Fruit fly (Drosophila melanogaster) whole organism, embryonic: ENCODE data around the gene CG14718.

Experiments used
- Aef1 ChIP-seq: fragments of 200-800 bp; sonication (Bioruptor generic); IDR thresholded peaks from 3 replicates; pipeline ENCODE4 v1.3.6; 2022; ENCODE audit warnings: missing biosample characterization, missing genetic modification characterization
- Antp ChIP-seq: fragments of 200-800 bp; sonication (Bioruptor generic); optimal IDR thresholded peaks from 3 replicates; lab custom pipeline; 2016; ENCODE audit warnings: missing biosample characterization, missing genetic modification characterization
- C15 ChIP-seq: fragments of 200-800 bp; sonication (Bioruptor generic); IDR thresholded peaks from 3 replicates; pipeline ENCODE4 v1.3.6; 2022; ENCODE audit warnings: missing biosample characterization, missing genetic modification characterization
- CG11093 ChIP-seq: fragments of 200-800 bp; sonication (Bioruptor generic); IDR thresholded peaks from 3 replicates; pipeline ENCODE4 v1.3.6; 2022; ENCODE audit warnings: missing biosample characterization, missing genetic modification characterization
- CG12219 ChIP-seq: fragments of 200-800 bp; sonication (Bioruptor generic); optimal IDR thresholded peaks from 3 replicates; lab custom pipeline; 2018; ENCODE audit warnings: missing biosample characterization, mild to moderate bottlenecking, missing genetic modification characterization
- CG12744 ChIP-seq: fragments of 200-800 bp; sonication (Bioruptor generic); optimal IDR thresholded peaks from 2 replicates; lab custom pipeline; 2016; ENCODE audit warnings: missing biosample characterization, missing genetic modification characterization
- CG13287 ChIP-seq: fragments of 200-800 bp; sonication (Bioruptor generic); IDR thresholded peaks from 2 replicates; pipeline ENCODE4 v1.3.6; 2022; ENCODE audit warnings: missing biosample characterization, missing genetic modification characterization; ENCODE audit not compliant: partially characterized antibody
- CG15479 ChIP-seq: fragments of 200-800 bp; sonication (Bioruptor generic); optimal IDR thresholded peaks from 3 replicates; lab custom pipeline; 2019; ENCODE audit warnings: missing biosample characterization, mild to moderate bottlenecking, missing genetic modification characterization, moderate library complexity
- CG32532 ChIP-seq: fragments of 200-800 bp; sonication (Bioruptor generic); IDR thresholded peaks from 2 replicates; pipeline ENCODE4 v1.3.6; 2022; ENCODE audit warnings: missing biosample characterization, missing genetic modification characterization
- CG34224 ChIP-seq: fragments of 200-800 bp; sonication (Bioruptor generic); IDR thresholded peaks from 3 replicates; pipeline ENCODE4 v1.3.6; 2022; ENCODE audit warnings: missing biosample characterization, missing genetic modification characterization; ENCODE audit not compliant: partially characterized antibody
- CG7357 ChIP-seq: fragments of 200-800 bp; sonication (Bioruptor generic); IDR thresholded peaks from 3 replicates; pipeline ENCODE4 v1.3.6; 2022; ENCODE audit warnings: missing biosample characterization, missing genetic modification characterization
- CG7745 ChIP-seq: fragments of 200-800 bp; sonication (Bioruptor generic); optimal IDR thresholded peaks from 2 replicates; lab custom pipeline; 2018; ENCODE audit warnings: missing biosample characterization, mild to moderate bottlenecking, missing genetic modification characterization, moderate library complexity
- CG7987 ChIP-seq: fragments of 200-800 bp; sonication (Bioruptor generic); optimal IDR thresholded peaks from 2 replicates; lab custom pipeline; 2018; ENCODE audit warnings: missing biosample characterization, mild to moderate bottlenecking, missing genetic modification characterization, moderate library complexity
- CG8359 ChIP-seq: fragments of 200-800 bp; sonication (Bioruptor generic); optimal IDR thresholded peaks from 2 replicates; lab custom pipeline; 2017; ENCODE audit warnings: missing biosample characterization, mild to moderate bottlenecking, missing genetic modification characterization, borderline replicate concordance
- Deaf1 ChIP-seq: fragments of 200-800 bp; optimal IDR thresholded peaks from 3 replicates; lab custom pipeline; 2019; ENCODE audit warnings: missing biosample characterization, mild to moderate bottlenecking, missing genetic modification characterization, moderate library complexity
- Doc3 ChIP-seq: fragments of 200-800 bp; sonication (Bioruptor generic); IDR thresholded peaks from 3 replicates; pipeline ENCODE4 v1.3.6; 2022; ENCODE audit warnings: missing biosample characterization, missing genetic modification characterization; ENCODE audit not compliant: partially characterized antibody
- E2f2 ChIP-seq: fragments of 200-800 bp; sonication (Bioruptor generic); IDR thresholded peaks from 2 replicates; pipeline ENCODE4 v1.3.6; 2022; ENCODE audit warnings: missing biosample characterization, missing genetic modification characterization
- Fer2 ChIP-seq: fragments of 200-800 bp; sonication (Bioruptor generic); optimal IDR thresholded peaks from 2 replicates; lab custom pipeline; 2018; ENCODE audit warnings: missing biosample characterization, mild to moderate bottlenecking, missing genetic modification characterization, moderate library complexity
- HHEX ChIP-seq: fragments of 200-800 bp; sonication (Bioruptor generic); optimal IDR thresholded peaks from 3 replicates; lab custom pipeline; 2017; ENCODE audit warnings: missing biosample characterization, mild to moderate bottlenecking, missing genetic modification characterization, missing genetic modification reagents
- HLH54F ChIP-seq: fragments of 200-800 bp; sonication (Bioruptor generic); optimal IDR thresholded peaks from 3 replicates; lab custom pipeline; 2016; ENCODE audit warnings: missing biosample characterization, missing genetic modification characterization
- MTF-1 ChIP-seq: fragments of 200-800 bp; sonication (Bioruptor generic); optimal IDR thresholded peaks from 2 replicates; lab custom pipeline; 2018; ENCODE audit warnings: missing biosample characterization, mild to moderate bottlenecking, missing genetic modification characterization, borderline replicate concordance
- Mad ChIP-seq: fragments of 200-800 bp; sonication (Bioruptor generic); optimal IDR thresholded peaks from 2 replicates; lab custom pipeline; 2016; ENCODE audit warnings: missing biosample characterization, missing genetic modification characterization
- Med ChIP-seq: fragments of 200-800 bp; sonication (Bioruptor generic); peaks from one replicate; lab custom pipeline; 2016; ENCODE audit warnings: missing biosample characterization, missing genetic modification characterization, mild to moderate bottlenecking, inconsistent platforms, moderate library complexity
- Myb ChIP-seq: fragments of 200-800 bp; sonication (Bioruptor generic); optimal IDR thresholded peaks from 2 replicates; lab custom pipeline; 2016; ENCODE audit warnings: missing biosample characterization, missing genetic modification characterization
- Opbp ChIP-seq: fragments of 200-800 bp; sonication (Bioruptor generic); IDR thresholded peaks from 3 replicates; pipeline ENCODE4 v1.3.6; 2022; ENCODE audit warnings: missing biosample characterization, missing genetic modification characterization; ENCODE audit not compliant: partially characterized antibody
- Pdp1 ChIP-seq, 2 experiments: fragments of 200-800 bp; sonication (Bioruptor generic); optimal IDR thresholded peaks; 3 replicates each; lab custom pipeline; 2016; ENCODE audit warnings: missing biosample characterization in 2 of 2, missing genetic modification characterization in 2 of 2, mild to moderate bottlenecking in 1 of 2, moderate library complexity in 1 of 2
- YL-1 ChIP-seq: fragments of 200-800 bp; sonication (Bioruptor generic); optimal IDR thresholded peaks from 3 replicates; lab custom pipeline; 2017; ENCODE audit warnings: missing biosample characterization, mild to moderate bottlenecking, missing genetic modification characterization
- abd-A ChIP-seq: fragments of 200-800 bp; sonication (Bioruptor generic); optimal IDR thresholded peaks from 3 replicates; lab custom pipeline; 2019; ENCODE audit warnings: missing biosample characterization, mild to moderate bottlenecking, missing genetic modification characterization, moderate library complexity
- al ChIP-seq: fragments of 200-800 bp; sonication (Bioruptor generic); IDR thresholded peaks from 2 replicates; pipeline ENCODE4 v1.3.6; 2022; ENCODE audit warnings: missing biosample characterization, missing genetic modification characterization
- cas ChIP-seq: fragments of 200-800 bp; sonication (Bioruptor generic); IDR thresholded peaks from 2 replicates; pipeline ENCODE4 v1.3.6; 2022; ENCODE audit warnings: missing biosample characterization, missing genetic modification characterization
- dimm ChIP-seq: fragments of 200-800 bp; sonication (Bioruptor generic); IDR thresholded peaks from 2 replicates; pipeline ENCODE4 v1.3.6; 2022; ENCODE audit warnings: missing biosample characterization, missing genetic modification characterization
- disco-r ChIP-seq: fragments of 200-800 bp; sonication (Bioruptor generic); optimal IDR thresholded peaks from 2 replicates; lab custom pipeline; 2016; ENCODE audit warnings: missing biosample characterization, missing genetic modification characterization
- gro ChIP-seq: fragments of 200-800 bp; sonication (Bioruptor generic); optimal IDR thresholded peaks from 2 replicates; lab custom pipeline; 2016; ENCODE audit warnings: missing biosample characterization, missing genetic modification characterization
- jumu ChIP-seq: fragments of 200-800 bp; sonication (Bioruptor generic); optimal IDR thresholded peaks from 3 replicates; lab custom pipeline; 2016; ENCODE audit warnings: missing biosample characterization, missing genetic modification characterization
- mld ChIP-seq: fragments of 200-800 bp; sonication (Bioruptor generic); IDR thresholded peaks from 3 replicates; pipeline ENCODE4 v1.3.6; 2022; ENCODE audit warnings: missing biosample characterization, missing genetic modification characterization; ENCODE audit not compliant: partially characterized antibody
- nmo ChIP-seq: fragments of 200-800 bp; sonication (Bioruptor generic); optimal IDR thresholded peaks from 2 replicates; lab custom pipeline; 2018; ENCODE audit warnings: missing biosample characterization, mild to moderate bottlenecking, missing genetic modification characterization, moderate library complexity
- phol ChIP-seq: fragments of 200-800 bp; sonication (Bioruptor generic); optimal IDR thresholded peaks from 3 replicates; lab custom pipeline; 2018; ENCODE audit warnings: missing biosample characterization, mild to moderate bottlenecking, missing genetic modification characterization, moderate library complexity
- prd ChIP-seq, 3 experiments: fragments of >200 bp in 2 of 3; fragments of 200-800 bp in 1 of 3; sonication (Bioruptor generic) in 1 of 3; optimal IDR thresholded peaks in 2 of 3; IDR thresholded peaks in 1 of 3; 2 replicates in 2 of 3; 3 replicates in 1 of 3; pipeline versions ENCODE4 v1.3.6 to Lab custom; 2017 to 2022; ENCODE audit warnings: missing biosample characterization in 1 of 3, missing genetic modification characterization in 1 of 3
- pzg ChIP-seq: fragments of 200-800 bp; sonication (Bioruptor generic); optimal IDR thresholded peaks from 3 replicates; lab custom pipeline; 2018; ENCODE audit warnings: missing biosample characterization, mild to moderate bottlenecking, missing genetic modification characterization, moderate library complexity
- ranshi ChIP-seq: fragments of 200-800 bp; sonication (Bioruptor generic); IDR thresholded peaks from 2 replicates; pipeline ENCODE4 v1.3.6; 2022; ENCODE audit warnings: missing biosample characterization, missing genetic modification characterization
- row ChIP-seq: fragments of 200-800 bp; sonication (Bioruptor generic); IDR thresholded peaks from 3 replicates; pipeline ENCODE4 v1.3.6; 2022; ENCODE audit warnings: missing biosample characterization, missing genetic modification characterization
- scrt ChIP-seq: fragments of 200-800 bp; sonication (Bioruptor generic); optimal IDR thresholded peaks from 2 replicates; lab custom pipeline; 2018; ENCODE audit warnings: missing biosample characterization, mild to moderate bottlenecking, missing genetic modification characterization, moderate library complexity
- sima ChIP-seq: fragments of 200-800 bp; sonication (Bioruptor generic); optimal IDR thresholded peaks from 2 replicates; lab custom pipeline; 2016; ENCODE audit warnings: missing biosample characterization, missing genetic modification characterization
- so ChIP-seq: fragments of 200-800 bp; sonication (Bioruptor generic); IDR thresholded peaks from 3 replicates; pipeline ENCODE4 v1.3.6; 2022; ENCODE audit warnings: missing biosample characterization, missing genetic modification characterization
- sob ChIP-seq: fragments of 200-800 bp; sonication (Bioruptor generic); IDR thresholded peaks from 2 replicates; pipeline ENCODE4 v1.3.6; 2022; ENCODE audit warnings: missing biosample characterization, missing genetic modification characterization
- ssp ChIP-seq: fragments of 200-800 bp; sonication (Bioruptor generic); IDR thresholded peaks from 2 replicates; pipeline ENCODE4 v1.3.6; 2022; ENCODE audit warnings: missing biosample characterization, missing genetic modification characterization
- stc ChIP-seq: fragments of 200-800 bp; sonication (Bioruptor generic); IDR thresholded peaks from 2 replicates; pipeline ENCODE4 v1.3.6; 2022; ENCODE audit warnings: missing biosample characterization, missing genetic modification characterization
- tgo ChIP-seq: fragments of 200-800 bp; sonication (Bioruptor generic); IDR thresholded peaks from 3 replicates; pipeline ENCODE4 v1.3.6; 2022; ENCODE audit warnings: missing biosample characterization, missing genetic modification characterization
- unc-4 ChIP-seq: fragments of 200-800 bp; sonication (Bioruptor generic); IDR thresholded peaks from 2 replicates; pipeline ENCODE4 v1.3.6; 2022; ENCODE audit warnings: missing biosample characterization, missing genetic modification characterization; ENCODE audit not compliant: partially characterized antibody
- vfl ChIP-seq: fragments of 200-800 bp; sonication (Bioruptor generic); optimal IDR thresholded peaks from 2 replicates; lab custom pipeline; 2016; ENCODE audit warnings: missing biosample characterization, missing genetic modification characterization
- wdn ChIP-seq: fragments of 200-800 bp; sonication (Bioruptor generic); IDR thresholded peaks from 2 replicates; pipeline ENCODE4 v1.3.6; 2022; ENCODE audit warnings: missing biosample characterization, missing genetic modification characterization

CG14718 gene

DNA sequence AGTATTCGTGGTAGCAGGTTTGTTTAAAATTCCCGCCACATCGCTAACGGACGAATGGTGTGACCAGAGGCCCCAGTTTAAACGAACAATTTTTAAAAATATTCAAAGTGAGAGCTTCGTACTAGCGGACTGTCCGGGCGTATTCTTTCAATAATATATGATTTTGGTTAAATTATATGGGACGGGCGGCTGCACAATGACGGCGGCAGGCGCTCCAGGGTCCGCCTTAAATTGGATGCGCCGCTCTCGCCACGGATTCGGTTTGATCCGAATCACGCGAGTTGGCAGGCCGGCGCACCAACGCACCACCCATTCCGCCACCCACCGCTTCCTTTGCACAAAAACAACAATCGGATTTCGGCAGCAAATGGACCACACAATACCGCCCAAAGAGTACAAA lies 34.9 kb downstream of the CG14718 start, which contains the start of gene CG14721 (continued):
- no peak for TF ChIP-seq abd-A (tag; lab: Kevin White, UChicago)
- TF ChIP-seq CG12219, result no peak
- TF ChIP-seq row (GFP tag; lab: Robert Waterston, UW), result peak; percentile 49; the same call in 2 of the 3 replicates
- no peak for TF ChIP-seq tgo (GFP tag; lab: Robert Waterston, UW)
- TF ChIP-seq YL-1 (GFP tag; lab: Kevin White, UChicago), result peak; percentile 31
- TF ChIP-seq nmo (GFP tag; lab: Kevin White, UChicago), result peak; percentile 54
- TF ChIP-seq Aef1 (GFP tag; lab: Robert Waterston, UW), result peak; percentile 54
- peak; percentile 96 for TF ChIP-seq E2f2 (GFP tag; lab: Robert Waterston, UW)
- TF ChIP-seq so (GFP tag; lab: Robert Waterston, UW), result no peak
- peak; percentile 3 for TF ChIP-seq HLH54F (GFP tag; lab: Kevin White, UChicago)
- no peak for TF ChIP-seq disco-r (GFP tag; lab: Kevin White, UChicago)
- peak; percentile 52; the same call in 2 of the 3 replicates for TF ChIP-seq CG34224 (GFP tag; lab: Robert Waterston, UW)
- no peak for TF ChIP-seq wdn
- no peak for TF ChIP-seq al (GFP tag; lab: Robert Waterston, UW)
- no peak for TF ChIP-seq mld
- peak; percentile 30; the same call in 1 of the 2 replicates for TF ChIP-seq ssp (GFP tag; lab: Robert Waterston, UW)
- no peak for TF ChIP-seq dimm (GFP tag; lab: Robert Waterston, UW)
- TF ChIP-seq Pdp1 (GFP tag; optimal IDR thresholded peaks at IDR 0.05; lab: Kevin White, UChicago), result peak in 1 of 2 experiments; percentile 38
- TF ChIP-seq CG11093 (GFP tag; lab: Robert Waterston, UW), result no peak
- no peak for TF ChIP-seq vfl (GFP tag; lab: Kevin White, UChicago)
- TF ChIP-seq CG15479, result no peak
- peak; percentile 18; the same call in 1 of the 2 replicates for TF ChIP-seq ranshi (GFP tag; lab: Robert Waterston, UW)
- TF ChIP-seq scrt (GFP tag; lab: Kevin White, UChicago), result no peak
- no peak for TF ChIP-seq CG7357 (GFP tag; lab: Robert Waterston, UW)
- no peak for TF ChIP-seq Fer2
- TF ChIP-seq MTF-1 (GFP tag; lab: Kevin White, UChicago), result no peak
- TF ChIP-seq Deaf1, result no peak
- TF ChIP-seq stc (GFP tag; lab: Robert Waterston, UW), result no peak
- TF ChIP-seq CG7987 (GFP tag; lab: Kevin White, UChicago), result no peak
- no peak for TF ChIP-seq C15 (GFP tag; lab: Robert Waterston, UW)
- TF ChIP-seq sob (GFP tag; lab: Robert Waterston, UW), result no peak
- peak; percentile 42 for TF ChIP-seq Antp
- TF ChIP-seq pzg (GFP tag; lab: Kevin White, UChicago), result peak; percentile 77
- TF ChIP-seq Mad (GFP tag; lab: Kevin White, UChicago), result no peak
- TF ChIP-seq CG8359 (GFP tag; lab: Kevin White, UChicago), result no peak
- TF ChIP-seq Opbp (GFP tag; lab: Robert Waterston, UW), result peak; percentile 41; the same call in 1 of the 3 replicates
- TF ChIP-seq CG32532 (GFP tag; lab: Robert Waterston, UW), result peak; percentile 48; the same call in 1 of the 2 replicates
- TF ChIP-seq CG12744 (GFP tag; lab: Kevin White, UChicago), result peak; percentile 20
- peak; percentile 55 for TF ChIP-seq jumu (GFP tag; lab: Kevin White, UChicago)

DNA sequence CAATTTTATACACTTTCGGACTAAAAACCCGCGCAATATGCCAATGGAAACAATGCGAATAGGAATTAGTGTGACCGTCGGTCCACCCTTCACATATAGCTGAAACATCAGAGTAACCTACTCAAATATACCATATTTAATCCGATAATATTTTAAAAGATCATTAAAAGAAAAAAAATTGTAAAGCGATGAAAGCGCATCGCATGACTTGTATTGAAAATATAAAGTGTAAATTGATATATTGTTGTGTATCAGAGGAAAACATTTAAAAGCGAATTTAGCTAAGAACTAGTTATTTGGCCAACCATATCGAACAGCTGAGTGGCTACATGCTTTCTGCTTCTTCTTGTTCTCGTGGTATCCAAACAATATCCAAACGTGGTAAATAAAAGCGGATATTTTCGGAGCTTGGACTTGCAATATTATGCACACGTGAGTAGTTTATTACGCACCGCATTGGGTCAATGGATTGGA lies 41.4 kb downstream of the CG14718 start, which contains the start of the genes Blm and CG14722:
Gene Blm, minus strand, starts transcription at position 54 of the 474 bp plus-strand sequence.
Gene CG14722, plus strand, starts transcription at position 161 of the 474 bp plus-strand sequence.
- peak; percentile 64 for TF ChIP-seq Med (GFP tag; lab: Kevin White, UChicago)
- TF ChIP-seq unc-4 (GFP tag; lab: Robert Waterston, UW), result peak; percentile 45; the same call in 1 of the 2 replicates
- peak; percentile 55 for TF ChIP-seq phol
- no peak for TF ChIP-seq sima (GFP tag; lab: Kevin White, UChicago)
- no peak for TF ChIP-seq CG7745
- TF ChIP-seq cas (GFP tag; lab: Robert Waterston, UW), result no peak
- TF ChIP-seq prd (optimal IDR thresholded peaks at IDR 0.05; lab: Kevin White, UChicago), result no peak
- no peak for TF ChIP-seq prd (GFP tag; IDR thresholded peaks at IDR 0.05; lab: Robert Waterston, UW)
- TF ChIP-seq Myb (GFP tag; lab: Kevin White, UChicago), result peak; percentile 33
- peak; percentile 47 for TF ChIP-seq CG13287 (GFP tag; lab: Robert Waterston, UW)
- TF ChIP-seq gro, result peak; percentile 33
- TF ChIP-seq Doc3, result no peak
- TF ChIP-seq HHEX (GFP tag; lab: Kevin White, UChicago), result no peak
